Worm (Caenorhabditis elegans): ENCODE measurements around the gene cest-26.

Gene cest-26

ce11 chrX:4437555-4437954 is at the start of gene cest-26:
TSS of gene cest-26 (minus strand) at chrX:4437655.
- TF ChIP-seq zip-11 (GFP tag; IDR thresholded peaks at IDR 0.05) (no peak), nhr-28 (tag; optimal IDR thresholded peaks at IDR 0.05) (peak; percentile 15), daf-16 (GFP tag; optimal IDR thresholded peaks at IDR 0.05) (no peak), daf-16 (tag; optimal IDR thresholded peaks at IDR 0.05) (peak; percentile 41), pqm-1 (tag; optimal IDR thresholded peaks at IDR 0.05) (peak; percentile 31)

DNA sequence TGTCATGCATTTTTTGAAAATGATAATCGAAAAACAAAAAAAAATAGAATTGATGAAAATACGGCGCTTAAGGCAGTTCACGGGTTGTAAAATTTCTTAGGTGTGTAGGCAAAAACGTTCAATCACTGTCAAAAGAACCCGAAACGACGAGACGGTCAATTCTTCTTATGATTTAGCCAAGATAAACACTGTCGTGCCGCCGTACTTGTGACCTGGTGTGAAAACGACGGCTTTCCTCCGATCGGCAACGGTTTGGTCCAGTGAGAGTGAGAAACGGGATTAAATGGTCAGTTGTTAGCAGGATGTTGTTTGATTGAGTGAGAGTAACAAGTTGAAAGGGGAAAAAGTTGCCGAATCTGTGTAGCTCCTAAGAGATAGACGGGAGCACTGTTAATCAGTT is 46.6 kb upstream of the cest-26 start:
- TF ChIP-seq daf-16 (GFP tag; optimal IDR thresholded peaks at IDR 0.05): no peak
- TF ChIP-seq daf-16 (tag; optimal IDR thresholded peaks at IDR 0.05): no peak
- no peak for TF ChIP-seq lsy-2 (tag; optimal IDR thresholded peaks at IDR 0.05)
- no peak for TF ChIP-seq nhr-11 (tag; optimal IDR thresholded peaks at IDR 0.05)
- TF ChIP-seq hlh-30 (tag; optimal IDR thresholded peaks at IDR 0.05; ENCODE audit: insufficient read depth): peak; percentile 62
- TF ChIP-seq dpl-1 (GFP tag; optimal IDR thresholded peaks at IDR 0.05): no peak
- no peak for TF ChIP-seq pqm-1 (tag; optimal IDR thresholded peaks at IDR 0.05)
- no peak for TF ChIP-seq snpc-1.2 (GFP tag; IDR thresholded peaks at IDR 0.05)
- TF ChIP-seq aha-1 (tag): peak; percentile 15
- no peak for TF ChIP-seq dmd-8 (GFP tag; IDR thresholded peaks at IDR 0.05)
- no peak for TF ChIP-seq mdt-29 (GFP tag; IDR thresholded peaks at IDR 0.05)
- TF ChIP-seq nhr-28 (tag; optimal IDR thresholded peaks at IDR 0.05): peak; percentile 7
- TF ChIP-seq nhr-111 (GFP tag; optimal IDR thresholded peaks at IDR 0.05): no peak
- TF ChIP-seq daf-12 (tag; optimal IDR thresholded peaks at IDR 0.05): no peak
- no peak for TF ChIP-seq T26A8.4 (GFP tag; IDR thresholded peaks at IDR 0.05)
- no peak for TF ChIP-seq pha-4 (GFP tag; IDR thresholded peaks at IDR 0.05)
- TF ChIP-seq pha-4 (tag; optimal IDR thresholded peaks at IDR 0.05): no peak
- TF ChIP-seq lin-1 (GFP tag; IDR thresholded peaks at IDR 0.05): no peak

DNA sequence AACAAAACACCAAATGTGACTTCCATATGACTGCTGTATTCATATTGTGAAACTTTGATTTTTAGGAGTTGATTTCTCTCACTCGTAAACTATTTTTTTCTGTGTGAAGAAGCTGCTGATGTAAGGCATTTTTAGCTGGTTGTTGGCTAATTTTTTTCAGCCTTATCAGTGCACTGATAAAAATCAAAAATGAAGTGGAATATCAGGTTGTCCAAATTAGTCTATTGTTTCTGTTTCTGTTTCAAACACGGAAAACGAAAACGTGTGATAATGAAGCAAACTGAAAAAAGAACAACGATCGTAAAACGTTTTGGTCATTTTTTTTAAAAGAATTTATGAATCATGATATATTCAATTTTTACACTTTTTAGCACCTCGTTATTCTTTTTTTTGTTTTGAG is 43.3 kb upstream of the cest-26 start:
- TF ChIP-seq dmd-6 (GFP tag; IDR thresholded peaks at IDR 0.05): peak; percentile 36
- TF ChIP-seq ces-1 (GFP tag; optimal IDR thresholded peaks at IDR 0.05): no peak
- peak; percentile 55 for TF ChIP-seq dve-1 (tag; optimal IDR thresholded peaks at IDR 0.05; ENCODE audit: insufficient read depth)
- TF ChIP-seq ceh-62 (tag; optimal IDR thresholded peaks at IDR 0.05): no peak
- TF ChIP-seq daf-16 (GFP tag; optimal IDR thresholded peaks at IDR 0.05): no peak
- peak; percentile 65 for TF ChIP-seq daf-16 (tag; optimal IDR thresholded peaks at IDR 0.05)
- no peak for TF ChIP-seq nhr-76 (tag; optimal IDR thresholded peaks at IDR 0.05)
- TF ChIP-seq mes-2 (tag; optimal IDR thresholded peaks at IDR 0.05; ENCODE audit: poor library complexity, severe bottlenecking): no peak
- no peak for TF ChIP-seq lsy-2 (tag; optimal IDR thresholded peaks at IDR 0.05)
- TF ChIP-seq Y5F2A.4 (GFP tag; optimal IDR thresholded peaks at IDR 0.05): no peak
- no peak for TF ChIP-seq F44E2.7 (GFP tag; IDR thresholded peaks at IDR 0.05)
- TF ChIP-seq set-16 (GFP tag; IDR thresholded peaks at IDR 0.05): no peak
- TF ChIP-seq nhr-102 (tag; optimal IDR thresholded peaks at IDR 0.05): no peak
- TF ChIP-seq tra-1 (GFP tag; IDR thresholded peaks at IDR 0.05): no peak
- TF ChIP-seq mxl-2 (GFP tag; conservative IDR thresholded peaks at IDR 0.05): no peak
- TF ChIP-seq sdz-12 (GFP tag; optimal IDR thresholded peaks at IDR 0.05): no peak
- no peak for TF ChIP-seq aha-1 (tag)
- no peak for TF ChIP-seq Y105C5A.15 (GFP tag; IDR thresholded peaks at IDR 0.05)
- TF ChIP-seq ceh-44 (GFP tag; IDR thresholded peaks at IDR 0.05): no peak
- no peak for TF ChIP-seq F10B5.3 (tag; optimal IDR thresholded peaks at IDR 0.05)
- TF ChIP-seq Y75B8A.6 (GFP tag; IDR thresholded peaks at IDR 0.05): no peak
- no peak for TF ChIP-seq lim-7 (GFP tag; IDR thresholded peaks at IDR 0.05)
- no peak for TF ChIP-seq T20F7.1 (GFP tag; optimal IDR thresholded peaks at IDR 0.05)
- TF ChIP-seq lir-3 (tag; optimal IDR thresholded peaks at IDR 0.05): no peak
- TF ChIP-seq fos-1 (tag; optimal IDR thresholded peaks at IDR 0.05): no peak
- no peak for TF ChIP-seq zfp-2 (tag; optimal IDR thresholded peaks at IDR 0.05)
- TF ChIP-seq nhr-28 (tag; optimal IDR thresholded peaks at IDR 0.05): peak; percentile 70
- TF ChIP-seq nhr-6 (tag; optimal IDR thresholded peaks at IDR 0.05): no peak
- no peak for TF ChIP-seq snpc-4 (tag; optimal IDR thresholded peaks at IDR 0.05)
- no peak for TF ChIP-seq spr-1 (tag; optimal IDR thresholded peaks at IDR 0.05)
- TF ChIP-seq arid-1 (GFP tag; conservative IDR thresholded peaks at IDR 0.05): no peak
- peak; percentile 62 for TF ChIP-seq hlh-11 (tag; optimal IDR thresholded peaks at IDR 0.05)
- TF ChIP-seq dmd-9 (GFP tag; IDR thresholded peaks at IDR 0.05): no peak
- TF ChIP-seq cey-2 (tag; optimal IDR thresholded peaks at IDR 0.05; ENCODE audit: borderline replicate concordance, insufficient read depth): no peak
- no peak for TF ChIP-seq attf-4 (tag; optimal IDR thresholded peaks at IDR 0.05)

All from whole organism, L4 larva.